Worm (Caenorhabditis elegans): ENCODE results near the gene rbm-34.
A peak's percentile ranks its signal among the peaks of the same experiment; 100 is the strongest.

rbm-34 gene

ce11 chrIV:12128708-12129107 is 43.5 kb downstream of the rbm-34 start (continued):
- no peak for TF ChIP-seq fkh-10 (GFP tag; optimal IDR thresholded peaks at IDR 0.05)
- no peak for TF ChIP-seq efl-3 (GFP tag; optimal IDR thresholded peaks at IDR 0.05)
- no peak for TF ChIP-seq nhr-237 (tag; optimal IDR thresholded peaks at IDR 0.05)
- TF ChIP-seq ama-1 (optimal IDR thresholded peaks at IDR 0.05), result no peak
- no peak for TF ChIP-seq elt-3 (tag; optimal IDR thresholded peaks at IDR 0.05)
- TF ChIP-seq sup-37 (GFP tag; optimal IDR thresholded peaks at IDR 0.05), result no peak
- peak; percentile 16 for TF ChIP-seq nhr-47 (tag; optimal IDR thresholded peaks at IDR 0.05)
- no peak for TF ChIP-seq F16B12.6 (tag; optimal IDR thresholded peaks at IDR 0.05)
- TF ChIP-seq lsy-2 (tag; optimal IDR thresholded peaks at IDR 0.05), result peak in 1 of 2 experiments; percentile 9
- no peak for TF ChIP-seq lir-3 (tag; optimal IDR thresholded peaks at IDR 0.05; ENCODE audit: poor library complexity)
- TF ChIP-seq mep-1 (tag; optimal IDR thresholded peaks at IDR 0.05), result peak; percentile 23
- TF ChIP-seq ceh-82 (tag; optimal IDR thresholded peaks at IDR 0.05), result no peak

- no peak for TF ChIP-seq skn-1 (tag; optimal IDR thresholded peaks at IDR 0.05)
- TF ChIP-seq efl-1 (optimal IDR thresholded peaks at IDR 0.05), result no peak
- TF ChIP-seq efl-1 (GFP tag; optimal IDR thresholded peaks at IDR 0.05 in 1 of 2), result peak in 1 of 2 experiments; percentile 11
- TF ChIP-seq blmp-1 (tag; optimal IDR thresholded peaks at IDR 0.05), result no peak
- no peak for TF ChIP-seq fos-1 (tag; optimal IDR thresholded peaks at IDR 0.05)
- no peak for TF ChIP-seq isw-1 (GFP tag; IDR thresholded peaks at IDR 0.05)
- no peak for TF ChIP-seq zip-4 (GFP tag; optimal IDR thresholded peaks at IDR 0.05)
- no peak for TF ChIP-seq egl-27 (tag; optimal IDR thresholded peaks at IDR 0.05)
Measured at ce11 chrIV:12129204-12129603, 44.0 kb downstream of the rbm-34 start, which contains the start of gene lin-24. lin-24 (plus strand) TSS chrIV:12129504.

ce11 chrIV:12131308-12132072 is 46.3 kb downstream of the rbm-34 start:
- no peak for TF ChIP-seq nhr-71 (tag; optimal IDR thresholded peaks at IDR 0.05)
- no peak for TF ChIP-seq C34B4.2 (tag; optimal IDR thresholded peaks at IDR 0.05)
- TF ChIP-seq ceh-82 (tag; optimal IDR thresholded peaks at IDR 0.05), result no peak
- TF ChIP-seq mef-2 (tag; optimal IDR thresholded peaks at IDR 0.05), result no peak
- no peak for TF ChIP-seq sup-37 (GFP tag; optimal IDR thresholded peaks at IDR 0.05)
- TF ChIP-seq blmp-1 (tag; optimal IDR thresholded peaks at IDR 0.05), result no peak
- no peak for TF ChIP-seq lin-15B (tag; optimal IDR thresholded peaks at IDR 0.05)
- TF ChIP-seq lin-14 (GFP tag; optimal IDR thresholded peaks at IDR 0.05), result peak; percentile 46
- no peak for TF ChIP-seq nhr-77 (tag; optimal IDR thresholded peaks at IDR 0.05)
- no peak for TF ChIP-seq mdl-1 (tag; optimal IDR thresholded peaks at IDR 0.05)
- TF ChIP-seq lin-13 (GFP tag; optimal IDR thresholded peaks at IDR 0.05), result no peak
- TF ChIP-seq nhr-84 (tag; optimal IDR thresholded peaks at IDR 0.05), result no peak
- TF ChIP-seq efl-1 (optimal IDR thresholded peaks at IDR 0.05), result no peak
- TF ChIP-seq efl-1 (GFP tag; optimal IDR thresholded peaks at IDR 0.05 in 1 of 2), result peak in 1 of 2 experiments; percentile 55
- TF ChIP-seq nhr-85 (tag), result peak; percentile 9
- no peak for TF ChIP-seq nhr-76 (tag; optimal IDR thresholded peaks at IDR 0.05)
- TF ChIP-seq vab-15 (tag; optimal IDR thresholded peaks at IDR 0.05), result no peak
- TF ChIP-seq sox-4 (tag; optimal IDR thresholded peaks at IDR 0.05), result no peak
- peak; percentile 59 for TF ChIP-seq snpc-4 (tag; optimal IDR thresholded peaks at IDR 0.05)

DNA sequence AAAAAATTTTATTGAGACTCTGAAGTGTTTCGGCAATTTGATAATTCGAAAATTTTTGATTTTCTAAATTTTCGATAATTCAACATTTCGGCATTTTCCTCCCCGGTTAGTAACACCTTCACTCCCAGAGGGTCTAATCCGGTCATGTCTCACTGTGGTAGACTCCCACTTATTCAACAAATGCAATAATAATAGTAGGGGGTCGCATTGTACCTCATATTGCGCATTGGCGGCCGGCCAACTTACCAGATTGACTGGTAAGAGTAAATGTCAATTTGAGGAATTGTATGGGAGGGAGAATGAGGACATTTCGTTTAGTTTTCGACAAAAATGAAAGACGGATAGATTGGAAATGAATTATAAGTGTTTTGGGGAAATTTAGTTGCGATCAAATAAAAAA is 48.6 kb downstream of the rbm-34 start:
- TF ChIP-seq mep-1 (tag; optimal IDR thresholded peaks at IDR 0.05) (peak; percentile 18), ceh-8 (GFP tag; optimal IDR thresholded peaks at IDR 0.05) (no peak), blmp-1 (tag; optimal IDR thresholded peaks at IDR 0.05) (peak; percentile 27), nhr-85 (tag) (peak; percentile 71)

DNA sequence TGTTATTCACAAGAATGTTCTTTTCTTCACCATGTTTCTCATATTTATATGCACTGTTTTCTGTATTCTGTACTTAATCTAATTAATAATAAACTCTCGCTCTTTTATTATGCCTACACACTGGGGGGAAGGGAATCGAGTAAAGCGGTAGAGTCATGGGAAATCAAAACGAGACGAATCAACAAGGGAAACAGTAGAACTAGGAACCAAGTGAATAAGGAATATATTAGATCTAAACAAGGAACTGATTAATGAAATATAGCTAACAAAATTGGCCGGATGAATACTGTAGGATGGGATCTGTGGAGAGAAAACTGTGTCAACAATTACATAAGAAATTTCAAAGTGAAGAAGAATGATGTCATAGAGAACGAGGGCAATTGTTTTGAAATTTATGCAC is 49.8 kb downstream of the rbm-34 start:
- TF ChIP-seq nhr-71 (tag; optimal IDR thresholded peaks at IDR 0.05) (no peak), xbp-1 (tag; optimal IDR thresholded peaks at IDR 0.05) (no peak), ceh-82 (tag; optimal IDR thresholded peaks at IDR 0.05) (no peak), nhr-84 (tag; optimal IDR thresholded peaks at IDR 0.05) (no peak), blmp-1 (tag; optimal IDR thresholded peaks at IDR 0.05) (no peak), ceh-8 (GFP tag; optimal IDR thresholded peaks at IDR 0.05) (peak; percentile 78), snu-23 (GFP tag; optimal IDR thresholded peaks at IDR 0.05) (no peak), ceh-88 (GFP tag; IDR thresholded peaks at IDR 0.05) (no peak), hlh-4 (tag; optimal IDR thresholded peaks at IDR 0.05) (no peak), elt-2 (tag; optimal IDR thresholded peaks at IDR 0.05) (no peak), isw-1 (GFP tag; IDR thresholded peaks at IDR 0.05) (no peak), zip-4 (GFP tag; optimal IDR thresholded peaks at IDR 0.05) (no peak), unc-130 (tag; optimal IDR thresholded peaks at IDR 0.05) (no peak), aha-1 (tag; optimal IDR thresholded peaks at IDR 0.05) (no peak), hlh-17 (GFP tag; optimal IDR thresholded peaks at IDR 0.05; ENCODE audit: borderline replicate concordance) (no peak), rnt-1 (tag; optimal IDR thresholded peaks at IDR 0.05) (no peak), nhr-85 (tag) (peak; percentile 44)

Data from whole organism, L1 larva.